Worm (Caenorhabditis elegans): ENCODE results near the gene cest-35.2.

- TF ChIP-seq pha-4 (GFP tag; IDR thresholded peaks at IDR 0.05) (no peak), pha-4 (tag; optimal IDR thresholded peaks at IDR 0.05) (no peak), hlh-30 (tag; optimal IDR thresholded peaks at IDR 0.05; ENCODE audit: insufficient read depth) (no peak), dpl-1 (GFP tag; optimal IDR thresholded peaks at IDR 0.05) (no peak), jun-1 (tag; optimal IDR thresholded peaks at IDR 0.05) (no peak)
These were observed 8.5 kb downstream of the cest-35.2 start for ce11 chrV:5228513-5228912.
